Fruit fly (Drosophila melanogaster) whole organism, embryonic: ENCODE data around the gene CG7565.

Experiments
- Ada2b ChIP-seq: fragments of 200-800 bp; sonication (Bioruptor generic); IDR thresholded peaks from 2 replicates; pipeline ENCODE4 v1.3.6; 2022; ENCODE audit warnings: missing biosample characterization, missing genetic modification characterization
- Bgb ChIP-seq: fragments of 200-800 bp; sonication (Bioruptor generic); IDR thresholded peaks from 2 replicates; pipeline ENCODE4 v1.3.6; 2022; ENCODE audit warnings: missing biosample characterization, missing genetic modification characterization; ENCODE audit not compliant: partially characterized antibody
- CG10959 ChIP-seq: fragments of 200-800 bp; sonication (Bioruptor generic); IDR thresholded peaks from 2 replicates; pipeline ENCODE4 v1.3.6; 2022; ENCODE audit warnings: missing biosample characterization, missing genetic modification characterization
- CG10979 ChIP-seq: fragments of 200-800 bp; sonication (Bioruptor generic); optimal IDR thresholded peaks from 2 replicates; lab custom pipeline; 2018; ENCODE audit warnings: missing biosample characterization, mild to moderate bottlenecking, missing genetic modification characterization, moderate library complexity
- CG14965 ChIP-seq: fragments of 200-800 bp; sonication (Bioruptor generic); optimal IDR thresholded peaks from 2 replicates; lab custom pipeline; 2016; ENCODE audit warnings: missing biosample characterization, missing genetic modification characterization, borderline replicate concordance
- CG15601 ChIP-seq: fragments of 200-800 bp; sonication (Bioruptor generic); optimal IDR thresholded peaks from 3 replicates; lab custom pipeline; 2019; ENCODE audit warnings: missing biosample characterization, mild to moderate bottlenecking, missing genetic modification characterization, moderate library complexity
- CG16815 ChIP-seq: fragments of 200-800 bp; sonication (Bioruptor generic); optimal IDR thresholded peaks from 3 replicates; lab custom pipeline; 2017; ENCODE audit warnings: missing biosample characterization, mild to moderate bottlenecking, missing genetic modification characterization
- CG17829 ChIP-seq: fragments of 200-800 bp; optimal IDR thresholded peaks from 2 replicates; lab custom pipeline; 2019; ENCODE audit warnings: missing biosample characterization, mild to moderate bottlenecking, missing genetic modification characterization, moderate library complexity
- CG30431 ChIP-seq: fragments of 200-800 bp; sonication (Bioruptor generic); optimal IDR thresholded peaks from 2 replicates; lab custom pipeline; 2017; ENCODE audit warnings: missing biosample characterization, missing genetic modification characterization
- CG32772 ChIP-seq: fragments of 200-800 bp; sonication (Bioruptor generic); IDR thresholded peaks from 2 replicates; pipeline ENCODE4 v1.3.6; 2022; ENCODE audit warnings: missing biosample characterization, missing genetic modification characterization
- CG42726 ChIP-seq: fragments of 200-800 bp; sonication (Bioruptor generic); IDR thresholded peaks from 2 replicates; pipeline ENCODE4 v1.3.6; 2022; ENCODE audit warnings: missing biosample characterization, missing genetic modification characterization; ENCODE audit not compliant: partially characterized antibody
- CG4617 ChIP-seq: fragments of 200-800 bp; sonication (Bioruptor generic); optimal IDR thresholded peaks from 3 replicates; lab custom pipeline; 2016; ENCODE audit warnings: missing biosample characterization, missing genetic modification characterization, borderline replicate concordance
- CG9817 ChIP-seq: fragments of 200-800 bp; sonication (Bioruptor generic); optimal IDR thresholded peaks from 2 replicates; lab custom pipeline; 2018; ENCODE audit warnings: missing biosample characterization, mild to moderate bottlenecking, missing genetic modification characterization, moderate library complexity
- CG9932 ChIP-seq: fragments of 200-800 bp; sonication (Bioruptor generic); IDR thresholded peaks from 2 replicates; pipeline ENCODE4 v1.3.6; 2022; ENCODE audit warnings: missing biosample characterization, missing genetic modification characterization
- CkIIα-i1 ChIP-seq: fragments of 200-800 bp; sonication (Bioruptor generic); IDR thresholded peaks from 2 replicates; pipeline ENCODE4 v1.3.6; 2022; ENCODE audit warnings: missing biosample characterization, missing genetic modification characterization
- D19B ChIP-seq: fragments of 200-800 bp; sonication (Bioruptor generic); optimal IDR thresholded peaks from 2 replicates; lab custom pipeline; 2017; ENCODE audit warnings: missing biosample characterization, mild to moderate bottlenecking, missing genetic modification characterization
- Dll ChIP-seq: fragments of 200-800 bp; sonication (Bioruptor generic); IDR thresholded peaks from 4 replicates; pipeline ENCODE4 v1.3.6; 2022; ENCODE audit warnings: missing biosample characterization, missing genetic modification characterization; ENCODE audit not compliant: partially characterized antibody
- Doc3 ChIP-seq: fragments of 200-800 bp; sonication (Bioruptor generic); IDR thresholded peaks from 3 replicates; pipeline ENCODE4 v1.3.6; 2022; ENCODE audit warnings: missing biosample characterization, missing genetic modification characterization; ENCODE audit not compliant: partially characterized antibody
- Hr39 ChIP-seq: fragments of >200 bp; optimal IDR thresholded peaks from 2 replicates; lab custom pipeline; 2017
- NC2β ChIP-seq: fragments of 200-800 bp; sonication (Bioruptor generic); optimal IDR thresholded peaks from 2 replicates; lab custom pipeline; 2016; ENCODE audit warnings: missing biosample characterization, missing genetic modification characterization
- Nf-YA ChIP-seq: fragments of 200-800 bp; sonication (Bioruptor generic); IDR thresholded peaks from 2 replicates; pipeline ENCODE4 v1.3.6; 2022; ENCODE audit warnings: missing biosample characterization, missing genetic modification characterization
- Side ChIP-seq: fragments of 200-800 bp; sonication (Bioruptor generic); optimal IDR thresholded peaks from 2 replicates; lab custom pipeline; 2016; ENCODE audit warnings: missing biosample characterization, missing genetic modification characterization
- YL-1 ChIP-seq: fragments of 200-800 bp; sonication (Bioruptor generic); optimal IDR thresholded peaks from 3 replicates; lab custom pipeline; 2017; ENCODE audit warnings: missing biosample characterization, mild to moderate bottlenecking, missing genetic modification characterization
- amos ChIP-seq: fragments of 200-800 bp; sonication (Bioruptor generic); IDR thresholded peaks from 2 replicates; pipeline ENCODE4 v1.3.6; 2022; ENCODE audit warnings: missing biosample characterization, missing genetic modification characterization; ENCODE audit not compliant: partially characterized antibody
- az2 ChIP-seq: fragments of 200-800 bp; sonication (Bioruptor generic); optimal IDR thresholded peaks from 3 replicates; lab custom pipeline; 2016; ENCODE audit warnings: missing biosample characterization, missing genetic modification characterization
- br ChIP-seq: fragments of >200 bp; optimal IDR thresholded peaks from 2 replicates; lab custom pipeline; 2017
- cas ChIP-seq: fragments of 200-800 bp; sonication (Bioruptor generic); IDR thresholded peaks from 2 replicates; pipeline ENCODE4 v1.3.6; 2022; ENCODE audit warnings: missing biosample characterization, missing genetic modification characterization
- cato ChIP-seq: fragments of 200-800 bp; sonication (Bioruptor generic); optimal IDR thresholded peaks from 2 replicates; lab custom pipeline; 2016; ENCODE audit warnings: missing biosample characterization, missing genetic modification characterization, borderline replicate concordance
- dan ChIP-seq: fragments of 200-800 bp; sonication (Bioruptor generic); IDR thresholded peaks from 2 replicates; pipeline ENCODE4 v1.3.6; 2022; ENCODE audit warnings: missing biosample characterization, missing genetic modification characterization
- dimm ChIP-seq: fragments of 200-800 bp; sonication (Bioruptor generic); IDR thresholded peaks from 2 replicates; pipeline ENCODE4 v1.3.6; 2022; ENCODE audit warnings: missing biosample characterization, missing genetic modification characterization
- dm ChIP-seq: fragments of 200-800 bp; sonication (Bioruptor generic); optimal IDR thresholded peaks from 3 replicates; lab custom pipeline; 2016; ENCODE audit warnings: missing biosample characterization, missing genetic modification characterization
- en ChIP-seq: fragments of 200-800 bp; sonication (Bioruptor generic); optimal IDR thresholded peaks from 2 replicates; lab custom pipeline; 2016; ENCODE audit warnings: missing biosample characterization, missing genetic modification characterization
- gcm ChIP-seq: fragments of 200-800 bp; sonication (Bioruptor generic); optimal IDR thresholded peaks from 2 replicates; lab custom pipeline; 2019; ENCODE audit warnings: missing biosample characterization, mild to moderate bottlenecking, missing genetic modification characterization, moderate library complexity
- ind ChIP-seq: fragments of 200-800 bp; sonication (Bioruptor generic); optimal IDR thresholded peaks from 3 replicates; lab custom pipeline; 2016; ENCODE audit warnings: missing biosample characterization, missing genetic modification characterization
- inv ChIP-seq: fragments of 200-800 bp; sonication (Bioruptor generic); IDR thresholded peaks from 2 replicates; pipeline ENCODE4 v1.3.6; 2022; ENCODE audit warnings: missing biosample characterization, missing genetic modification characterization; ENCODE audit not compliant: partially characterized antibody
- knrl ChIP-seq: fragments of 200-800 bp; sonication (Bioruptor generic); IDR thresholded peaks from 3 replicates; pipeline ENCODE4 v1.3.6; 2022; ENCODE audit warnings: missing biosample characterization, missing genetic modification characterization; ENCODE audit not compliant: partially characterized antibody
- lov ChIP-seq, 2 experiments: fragments of 200-800 bp in 1 of 2; fragments of >200 bp in 1 of 2; sonication (Bioruptor generic) in 1 of 2; IDR thresholded peaks in 1 of 2; optimal IDR thresholded peaks in 1 of 2; 2 replicates in 1 of 2; 3 replicates in 1 of 2; pipeline versions ENCODE4 v1.3.6 to Lab custom; 2017 to 2022; ENCODE audit warnings: missing biosample characterization in 1 of 2, missing genetic modification characterization in 1 of 2
- mld ChIP-seq: fragments of 200-800 bp; sonication (Bioruptor generic); IDR thresholded peaks from 3 replicates; pipeline ENCODE4 v1.3.6; 2022; ENCODE audit warnings: missing biosample characterization, missing genetic modification characterization; ENCODE audit not compliant: partially characterized antibody
- nerfin-2 ChIP-seq: fragments of 200-800 bp; sonication (Bioruptor generic); IDR thresholded peaks from 2 replicates; pipeline ENCODE4 v1.3.6; 2022; ENCODE audit warnings: missing biosample characterization, missing genetic modification characterization; ENCODE audit not compliant: partially characterized antibody
- p53 ChIP-seq: fragments of 200-800 bp; sonication (Bioruptor generic); optimal IDR thresholded peaks from 2 replicates; lab custom pipeline; 2016; ENCODE audit warnings: missing biosample characterization, missing genetic modification characterization
- pum ChIP-seq: fragments of 200-800 bp; sonication (Bioruptor generic); optimal IDR thresholded peaks from 2 replicates; lab custom pipeline; 2016; ENCODE audit warnings: missing biosample characterization, missing genetic modification characterization
- schlank ChIP-seq: fragments of 200-800 bp; sonication (Bioruptor generic); optimal IDR thresholded peaks from 2 replicates; lab custom pipeline; 2018; ENCODE audit warnings: missing biosample characterization, mild to moderate bottlenecking, missing genetic modification characterization
- scrt ChIP-seq: fragments of 200-800 bp; sonication (Bioruptor generic); optimal IDR thresholded peaks from 2 replicates; lab custom pipeline; 2018; ENCODE audit warnings: missing biosample characterization, mild to moderate bottlenecking, missing genetic modification characterization, moderate library complexity
- so ChIP-seq: fragments of 200-800 bp; sonication (Bioruptor generic); IDR thresholded peaks from 3 replicates; pipeline ENCODE4 v1.3.6; 2022; ENCODE audit warnings: missing biosample characterization, missing genetic modification characterization
- ssp ChIP-seq: fragments of 200-800 bp; sonication (Bioruptor generic); IDR thresholded peaks from 2 replicates; pipeline ENCODE4 v1.3.6; 2022; ENCODE audit warnings: missing biosample characterization, missing genetic modification characterization
- stwl ChIP-seq: fragments of 200-800 bp; sonication (Bioruptor generic); optimal IDR thresholded peaks from 3 replicates; lab custom pipeline; 2018; ENCODE audit warnings: missing biosample characterization, mild to moderate bottlenecking, missing genetic modification characterization, moderate library complexity
- tin ChIP-seq: fragments of 200-800 bp; sonication (Bioruptor generic); optimal IDR thresholded peaks from 3 replicates; lab custom pipeline; 2016; ENCODE audit warnings: missing biosample characterization, missing genetic modification characterization
- unc-4 ChIP-seq: fragments of 200-800 bp; sonication (Bioruptor generic); IDR thresholded peaks from 2 replicates; pipeline ENCODE4 v1.3.6; 2022; ENCODE audit warnings: missing biosample characterization, missing genetic modification characterization; ENCODE audit not compliant: partially characterized antibody
- vnd ChIP-seq: fragments of 200-800 bp; sonication (Bioruptor generic); IDR thresholded peaks from 3 replicates; pipeline ENCODE4 v1.3.6; 2022; ENCODE audit warnings: missing biosample characterization, missing genetic modification characterization; ENCODE audit not compliant: partially characterized antibody

Gene CG7565

DNA sequence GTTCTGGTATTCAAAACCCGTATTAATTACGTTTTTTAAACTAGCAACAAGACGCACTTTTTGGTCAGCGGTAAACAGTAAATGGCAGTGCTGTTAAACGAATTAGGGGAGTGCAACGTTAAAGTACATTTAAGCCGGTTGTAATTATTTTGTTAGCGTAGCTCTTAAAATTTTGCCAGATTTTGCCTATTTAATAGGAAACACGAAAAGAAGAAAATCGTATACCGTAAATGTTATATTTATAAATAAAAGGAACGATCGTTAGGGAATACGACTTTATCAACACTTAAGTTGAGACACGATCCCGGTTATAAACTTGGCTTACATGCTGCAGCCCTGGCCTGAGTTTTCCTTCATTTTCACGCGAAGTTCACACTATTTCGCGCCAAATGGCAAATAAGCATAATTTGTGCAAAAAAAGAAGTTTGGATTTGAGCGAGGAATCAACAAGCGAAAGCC lies 45.9 kb upstream of the CG7565 start, which contains the start of the genes Setx and mus301 (continued):
- TF ChIP-seq Dll (GFP tag; lab: Robert Waterston, UW) (0 out of 4 replicates have a peak, but pooled peaks have one; percentile 37), YL-1 (GFP tag; lab: Kevin White, UChicago) (peak; percentile 86), CG17829 (tag; lab: Kevin White, UChicago) (no peak), en (GFP tag; lab: Kevin White, UChicago) (no peak), scrt (GFP tag; lab: Kevin White, UChicago) (no peak), CG42726 (GFP tag; lab: Robert Waterston, UW) (no peak), az2 (GFP tag; lab: Kevin White, UChicago) (peak; percentile 77), Nf-YA (GFP tag; lab: Robert Waterston, UW) (no peak), vnd (GFP tag; lab: Robert Waterston, UW) (no peak), CG15601 (peak; percentile 75), CG32772 (peak; percentile 66), lov (optimal IDR thresholded peaks at IDR 0.05; lab: Kevin White, UChicago) (no peak), lov (GFP tag; IDR thresholded peaks at IDR 0.05; lab: Robert Waterston, UW) (no peak), pum (GFP tag; lab: Kevin White, UChicago) (peak; percentile 81), inv (GFP tag; lab: Robert Waterston, UW) (no peak; the same call in 1 of the 2 replicates), CG16815 (GFP tag; lab: Kevin White, UChicago) (peak; percentile 70), D19B (GFP tag; lab: Kevin White, UChicago) (no peak), Side (GFP tag; lab: Kevin White, UChicago) (peak; percentile 62), br (lab: Kevin White, UChicago) (no peak), stwl (tag; lab: Kevin White, UChicago) (peak; percentile 78), unc-4 (peak; percentile 17; the same call in 1 of the 2 replicates), dm (GFP tag; lab: Kevin White, UChicago) (peak; percentile 80), CG10979 (tag; lab: Kevin White, UChicago) (peak; percentile 69), gcm (GFP tag; lab: Kevin White, UChicago) (no peak), Ada2b (GFP tag; lab: Robert Waterston, UW) (peak; percentile 58), tin (GFP tag; lab: Kevin White, UChicago) (peak; percentile 85), so (no peak; the same call in 2 of the 3 replicates), Bgb (GFP tag; lab: Robert Waterston, UW) (no peak), ssp (peak; percentile 72), CG9932 (GFP tag; lab: Robert Waterston, UW) (peak; percentile 94), knrl (peak; percentile 50; the same call in 2 of the 3 replicates), cato (GFP tag; lab: Kevin White, UChicago) (peak; percentile 75), CG10959 (GFP tag; lab: Robert Waterston, UW) (peak; percentile 48; the same call in 1 of the 2 replicates), cas (peak; percentile 51; the same call in 1 of the 2 replicates), CG30431 (GFP tag; lab: Kevin White, UChicago) (peak; percentile 29), amos (GFP tag; lab: Robert Waterston, UW) (peak; percentile 40; the same call in 1 of the 2 replicates), mld (GFP tag; lab: Robert Waterston, UW) (no peak), dimm (no peak), Hr39 (no peak), CG14965 (GFP tag; lab: Kevin White, UChicago) (no peak), ind (GFP tag; lab: Kevin White, UChicago) (peak; percentile 81), CG9817 (tag; lab: Kevin White, UChicago) (peak; percentile 86), schlank (tag; lab: Kevin White, UChicago) (peak; percentile 23), dan (GFP tag; lab: Robert Waterston, UW) (no peak; the same call in 1 of the 2 replicates), p53 (GFP tag; lab: Kevin White, UChicago) (peak; percentile 70), CkIIα-i1 (GFP tag; lab: Robert Waterston, UW) (no peak), NC2β (peak; percentile 74), nerfin-2 (GFP tag; lab: Robert Waterston, UW) (no peak), CG4617 (GFP tag; lab: Kevin White, UChicago) (peak; percentile 95), Doc3 (GFP tag; lab: Robert Waterston, UW) (no peak)
